Fruit fly (Drosophila melanogaster): ENCODE results near the gene CG3558.

The CG3558 gene

dm6 chr2L:3037153-3037579, 44.5 kb downstream of the CG3558 start, which contains the start of the genes CG17260 and SerRS (continued):
- TF ChIP-seq Neu2 (GFP tag; optimal IDR thresholded peaks at IDR 0.05; ENCODE audit: borderline replicate concordance) (peak; percentile 25), stc (GFP tag; IDR thresholded peaks at IDR 0.05) (peak; percentile 86), HmgD (GFP tag; optimal IDR thresholded peaks at IDR 0.05) (peak; percentile 71), Kr (GFP tag; optimal IDR thresholded peaks at IDR 0.05) (no peak), CG2120 (GFP tag; optimal IDR thresholded peaks at IDR 0.05) (peak; percentile 98), CG1603 (tag; optimal IDR thresholded peaks at IDR 0.05) (peak; percentile 81), dimm (GFP tag; IDR thresholded peaks at IDR 0.05) (peak; percentile 73), CG10565 (GFP tag; optimal IDR thresholded peaks at IDR 0.05) (peak; percentile 57), CG12219 (GFP tag; optimal IDR thresholded peaks at IDR 0.05) (peak; percentile 67), fd3F (GFP tag; optimal IDR thresholded peaks at IDR 0.05) (peak; percentile 92), CG8359 (GFP tag; optimal IDR thresholded peaks at IDR 0.05; ENCODE audit: borderline replicate concordance) (peak; percentile 74), danr (GFP tag; IDR thresholded peaks at IDR 0.05) (peak; percentile 84), dm (GFP tag; optimal IDR thresholded peaks at IDR 0.05) (peak; percentile 94), CG18262 (tag; optimal IDR thresholded peaks at IDR 0.05) (peak; percentile 91), Lhr (GFP tag; optimal IDR thresholded peaks at IDR 0.05) (no peak), Hr51 (GFP tag; optimal IDR thresholded peaks at IDR 0.05) (peak in 1 of 2 experiments; percentile 88), Poxn (GFP tag; IDR thresholded peaks at IDR 0.05) (peak; percentile 80), Sin3A (optimal IDR thresholded peaks at IDR 0.05) (peak; percentile 69), gfzf (GFP tag; optimal IDR thresholded peaks at IDR 0.05) (peak; percentile 40), CG11093 (GFP tag; IDR thresholded peaks at IDR 0.05) (peak; percentile 91), wor (GFP tag; IDR thresholded peaks at IDR 0.05) (peak; percentile 88), unpg (GFP tag; optimal IDR thresholded peaks at IDR 0.05) (peak; percentile 94), CG9797 (GFP tag; optimal IDR thresholded peaks at IDR 0.05) (peak; percentile 17), CG31388 (GFP tag; optimal IDR thresholded peaks at IDR 0.05) (peak; percentile 80), gsb-n (tag; optimal IDR thresholded peaks at IDR 0.05) (no peak), jumu (GFP tag; optimal IDR thresholded peaks at IDR 0.05) (peak; percentile 95), cad (GFP tag; optimal IDR thresholded peaks at IDR 0.05) (no peak), hb (GFP tag; IDR thresholded peaks at IDR 0.05; ENCODE audit: partially characterized antibody) (no peak), pum (GFP tag; optimal IDR thresholded peaks at IDR 0.05) (peak; percentile 97), CG18476 (GFP tag; optimal IDR thresholded peaks at IDR 0.05) (peak; percentile 94), CG14710 (tag; optimal IDR thresholded peaks at IDR 0.05) (peak; percentile 91), maf-S (GFP tag; optimal IDR thresholded peaks at IDR 0.05) (peak; percentile 93), CG17568 (GFP tag; optimal IDR thresholded peaks at IDR 0.05) (no peak), CG6272 (GFP tag; IDR thresholded peaks at IDR 0.05) (peak; percentile 93), C15 (GFP tag; IDR thresholded peaks at IDR 0.05) (peak; percentile 79; the same call in 2 of the 3 replicates), bowl (GFP tag; IDR thresholded peaks at IDR 0.05) (peak; percentile 26; the same call in 1 of the 2 replicates), ems (GFP tag; optimal IDR thresholded peaks at IDR 0.05) (peak; percentile 84), Tbp (GFP tag; optimal IDR thresholded peaks at IDR 0.05) (no peak), hbn (GFP tag; IDR thresholded peaks at IDR 0.05; ENCODE audit: partially characterized antibody) (peak; percentile 50), CG4360 (GFP tag; IDR thresholded peaks at IDR 0.05) (no peak), Nf-YA (GFP tag; IDR thresholded peaks at IDR 0.05) (peak; percentile 67; the same call in 1 of the 2 replicates), cwo (GFP tag; optimal IDR thresholded peaks at IDR 0.05) (peak; percentile 83), Drgx (GFP tag; IDR thresholded peaks at IDR 0.05) (peak; percentile 83), Oaz (GFP tag; IDR thresholded peaks at IDR 0.05) (peak; percentile 75), CG4617 (GFP tag; optimal IDR thresholded peaks at IDR 0.05; ENCODE audit: borderline replicate concordance) (peak; percentile 93), Fer2 (tag; optimal IDR thresholded peaks at IDR 0.05) (peak; percentile 90), CG18764 (GFP tag; optimal IDR thresholded peaks at IDR 0.05) (peak; percentile 89), bbx (GFP tag; IDR thresholded peaks at IDR 0.05; ENCODE audit: partially characterized antibody) (no peak), CG43689 (GFP tag; IDR thresholded peaks at IDR 0.05) (peak; percentile 77), Gug (GFP tag; IDR thresholded peaks at IDR 0.05) (peak; percentile 92), run (tag; optimal IDR thresholded peaks at IDR 0.05) (peak; percentile 70)
